In genomic region chrIV:8151721-8152120, ce11 we compare ENCODE assay signal across 4 worm cellular contexts.
A peak's percentile ranks its signal among the peaks of the same experiment; 100 is the strongest.
TF ChIP-seq lines count a peak whose summit lies in the region.

No protein-coding gene starts in this region.

TF ChIP-seq in whole organism, L1 larva, 84 proteins besides CTCF, POLR2A, EP300 and RAD21 (continued from another document):
- peak in 1 of 2 experiments; percentile 3 for TF ChIP-seq lsy-2 (tag; optimal IDR thresholded peaks at IDR 0.05; lab: Kevin White, UChicago)
- TF ChIP-seq unc-98 (GFP tag; IDR thresholded peaks at IDR 0.05; lab: Robert Waterston, UW), result no peak
- TF ChIP-seq egl-13 (tag; optimal IDR thresholded peaks at IDR 0.05; lab: Kevin White, UChicago), result no peak
- TF ChIP-seq lin-35 (GFP tag; optimal IDR thresholded peaks at IDR 0.05; lab: Kevin White, UChicago), result peak in 1 of 2 experiments; percentile 35
- no peak for TF ChIP-seq ceh-88 (GFP tag; IDR thresholded peaks at IDR 0.05; lab: Robert Waterston, UW)
- TF ChIP-seq dsc-1 (tag; optimal IDR thresholded peaks at IDR 0.05; lab: Kevin White, UChicago), result peak; percentile 18
- no peak for TF ChIP-seq lin-13 (GFP tag; optimal IDR thresholded peaks at IDR 0.05; lab: Kevin White, UChicago)
- no peak for TF ChIP-seq unc-86 (tag; optimal IDR thresholded peaks at IDR 0.05; lab: Kevin White, UChicago)
- TF ChIP-seq zag-1 (tag; optimal IDR thresholded peaks at IDR 0.05; lab: Kevin White, UChicago), result no peak
- peak; percentile 83 for TF ChIP-seq elt-2 (tag; optimal IDR thresholded peaks at IDR 0.05; lab: Kevin White, UChicago)
- no peak for TF ChIP-seq dpl-1 (GFP tag; optimal IDR thresholded peaks at IDR 0.05; lab: Kevin White, UChicago)
- no peak for TF ChIP-seq C34B4.2 (tag; optimal IDR thresholded peaks at IDR 0.05; lab: Kevin White, UChicago)
- TF ChIP-seq nhr-77 (tag; optimal IDR thresholded peaks at IDR 0.05; lab: Kevin White, UChicago), result no peak
- TF ChIP-seq nhr-71 (tag; optimal IDR thresholded peaks at IDR 0.05; lab: Kevin White, UChicago), result peak; percentile 32
- TF ChIP-seq pax-3 (tag; optimal IDR thresholded peaks at IDR 0.05; lab: Kevin White, UChicago), result no peak
- no peak for TF ChIP-seq nhr-84 (tag; optimal IDR thresholded peaks at IDR 0.05; lab: Kevin White, UChicago)
- TF ChIP-seq aha-1 (tag; optimal IDR thresholded peaks at IDR 0.05; lab: Kevin White, UChicago), result no peak
- TF ChIP-seq mep-1 (tag; optimal IDR thresholded peaks at IDR 0.05; lab: Kevin White, UChicago), result no peak
- TF ChIP-seq mab-9 (GFP tag; IDR thresholded peaks at IDR 0.05; lab: Robert Waterston, UW), result no peak
- TF ChIP-seq pag-3 (tag; optimal IDR thresholded peaks at IDR 0.05; lab: Kevin White, UChicago; ENCODE audit: borderline replicate concordance, insufficient read depth), result no peak
- no peak for TF ChIP-seq blmp-1 (tag; optimal IDR thresholded peaks at IDR 0.05; lab: Kevin White, UChicago)
- no peak for TF ChIP-seq ceh-8 (GFP tag; optimal IDR thresholded peaks at IDR 0.05; lab: Kevin White, UChicago)
- no peak for TF ChIP-seq fkh-10 (GFP tag; optimal IDR thresholded peaks at IDR 0.05; lab: Kevin White, UChicago)
- no peak for TF ChIP-seq lin-15B (tag; optimal IDR thresholded peaks at IDR 0.05; lab: Kevin White, UChicago)
- peak; percentile 24 for TF ChIP-seq nhr-20 (tag; optimal IDR thresholded peaks at IDR 0.05; lab: Kevin White, UChicago)
- no peak for TF ChIP-seq sox-4 (tag; optimal IDR thresholded peaks at IDR 0.05; lab: Kevin White, UChicago)
- no peak for TF ChIP-seq tbx-2 (tag; optimal IDR thresholded peaks at IDR 0.05; lab: Kevin White, UChicago)
- no peak for TF ChIP-seq ces-1 (GFP tag; optimal IDR thresholded peaks at IDR 0.05; lab: Kevin White, UChicago)

TF ChIP-seq in whole organism, L2 larva, 48 proteins besides CTCF, POLR2A, EP300 and RAD21 (continued from another document):
- TF ChIP-seq nhr-129 (tag; optimal IDR thresholded peaks at IDR 0.05; lab: Kevin White, UChicago) (no peak), nhr-6 (tag; optimal IDR thresholded peaks at IDR 0.05; lab: Kevin White, UChicago) (no peak), fos-1 (tag; optimal IDR thresholded peaks at IDR 0.05; lab: Kevin White, UChicago) (peak; percentile 75), lsy-2 (tag; optimal IDR thresholded peaks at IDR 0.05; lab: Kevin White, UChicago) (peak in 1 of 2 experiments; percentile 1), skn-1 (tag; optimal IDR thresholded peaks at IDR 0.05; lab: Kevin White, UChicago) (peak; percentile 11), sma-3 (GFP tag; optimal IDR thresholded peaks at IDR 0.05; lab: Kevin White, UChicago) (no peak), snpc-4 (tag; optimal IDR thresholded peaks at IDR 0.05; lab: Kevin White, UChicago) (no peak), mab-5 (tag; optimal IDR thresholded peaks at IDR 0.05; lab: Kevin White, UChicago) (no peak), ceh-16 (tag; optimal IDR thresholded peaks at IDR 0.05; lab: Kevin White, UChicago) (no peak)

TF ChIP-seq in whole organism, L3 larva, 47 proteins besides CTCF, POLR2A, EP300 and RAD21 (continued from another document):
- no peak for TF ChIP-seq fos-1 (tag; optimal IDR thresholded peaks at IDR 0.05; lab: Kevin White, UChicago)
- TF ChIP-seq skn-1 (tag; optimal IDR thresholded peaks at IDR 0.05; lab: Kevin White, UChicago), result no peak
- TF ChIP-seq egl-27 (tag; optimal IDR thresholded peaks at IDR 0.05; lab: Kevin White, UChicago), result no peak
- TF ChIP-seq nhr-11 (tag; optimal IDR thresholded peaks at IDR 0.05; lab: Kevin White, UChicago), result no peak
- no peak for TF ChIP-seq egl-5 (tag; optimal IDR thresholded peaks at IDR 0.05; lab: Kevin White, UChicago)

TF ChIP-seq in whole organism, L4 larva, 104 proteins besides CTCF, POLR2A, EP300 and RAD21 (continued from another document):
- TF ChIP-seq nhr-10 (tag; optimal IDR thresholded peaks at IDR 0.05; lab: Kevin White, UChicago), result no peak
- TF ChIP-seq ces-1 (GFP tag; optimal IDR thresholded peaks at IDR 0.05; lab: Kevin White, UChicago), result no peak
- TF ChIP-seq nhr-102 (tag; optimal IDR thresholded peaks at IDR 0.05; lab: Kevin White, UChicago), result peak; percentile 48
- TF ChIP-seq duxl-1 (tag; optimal IDR thresholded peaks at IDR 0.05; lab: Kevin White, UChicago; ENCODE audit: poor library complexity), result no peak
- TF ChIP-seq nhr-42 (GFP tag; IDR thresholded peaks at IDR 0.05; lab: Robert Waterston, UW), result no peak
- TF ChIP-seq dve-1 (tag; optimal IDR thresholded peaks at IDR 0.05; lab: Kevin White, UChicago; ENCODE audit: insufficient read depth), result peak; percentile 94
- peak; percentile 99 for TF ChIP-seq php-3 (GFP tag; IDR thresholded peaks at IDR 0.05; lab: Robert Waterston, UW)
- TF ChIP-seq daf-8 (GFP tag; IDR thresholded peaks at IDR 0.05; lab: Robert Waterston, UW), result no peak
- no peak for TF ChIP-seq nhr-41 (GFP tag; IDR thresholded peaks at IDR 0.05; lab: Robert Waterston, UW)
- TF ChIP-seq lsy-2 (tag; optimal IDR thresholded peaks at IDR 0.05; lab: Kevin White, UChicago), result peak in 1 of 2 experiments; percentile 33
- TF ChIP-seq daf-16 (GFP tag; optimal IDR thresholded peaks at IDR 0.05; lab: Kevin White, UChicago), result peak in 1 of 2 experiments; percentile 41
- TF ChIP-seq daf-16 (tag; optimal IDR thresholded peaks at IDR 0.05; lab: Kevin White, UChicago), result peak; percentile 93
- TF ChIP-seq lin-39 (tag; optimal IDR thresholded peaks at IDR 0.05; lab: Kevin White, UChicago), result no peak
- TF ChIP-seq T26A8.4 (GFP tag; IDR thresholded peaks at IDR 0.05; lab: Robert Waterston, UW), result no peak
- peak; percentile 80 for TF ChIP-seq tra-1 (GFP tag; IDR thresholded peaks at IDR 0.05; lab: Robert Waterston, UW)
- TF ChIP-seq set-16 (GFP tag; IDR thresholded peaks at IDR 0.05; lab: Robert Waterston, UW), result no peak
- TF ChIP-seq hlh-11 (tag; optimal IDR thresholded peaks at IDR 0.05; lab: Kevin White, UChicago), result peak; percentile 82
- no peak for TF ChIP-seq hif-1 (tag; optimal IDR thresholded peaks at IDR 0.05; lab: Kevin White, UChicago)
- peak; percentile 53 for TF ChIP-seq hlh-30 (tag; optimal IDR thresholded peaks at IDR 0.05; lab: Kevin White, UChicago; ENCODE audit: insufficient read depth)
- TF ChIP-seq lin-29 (GFP tag; IDR thresholded peaks at IDR 0.05; lab: Robert Waterston, UW), result no peak
- TF ChIP-seq skn-1 (tag; optimal IDR thresholded peaks at IDR 0.05; lab: Kevin White, UChicago), result no peak
- peak; percentile 88 for TF ChIP-seq ceh-20 (GFP tag; IDR thresholded peaks at IDR 0.05; lab: Robert Waterston, UW)
- no peak for TF ChIP-seq lin-13 (GFP tag; optimal IDR thresholded peaks at IDR 0.05; lab: Kevin White, UChicago)
- no peak for TF ChIP-seq madf-9 (GFP tag; conservative IDR thresholded peaks at IDR 0.05; lab: Robert Waterston, UW)
- peak; percentile 72 for TF ChIP-seq pqm-1 (tag; optimal IDR thresholded peaks at IDR 0.05; lab: Kevin White, UChicago)
- TF ChIP-seq lin-1 (GFP tag; IDR thresholded peaks at IDR 0.05; lab: Robert Waterston, UW), result peak; percentile 65; the same call in 1 of the 2 replicates
- TF ChIP-seq saeg-2 (GFP tag; IDR thresholded peaks at IDR 0.05; lab: Robert Waterston, UW), result no peak
- TF ChIP-seq ctbp-1 (GFP tag; IDR thresholded peaks at IDR 0.05; lab: Robert Waterston, UW), result no peak
- TF ChIP-seq dpl-1 (GFP tag; optimal IDR thresholded peaks at IDR 0.05; lab: Kevin White, UChicago), result no peak
- no peak for TF ChIP-seq cey-2 (tag; optimal IDR thresholded peaks at IDR 0.05; lab: Kevin White, UChicago; ENCODE audit: borderline replicate concordance, insufficient read depth)
- TF ChIP-seq D1046.2 (GFP tag; IDR thresholded peaks at IDR 0.05; lab: Robert Waterston, UW), result no peak
- peak; percentile 52 for TF ChIP-seq nhr-77 (tag; optimal IDR thresholded peaks at IDR 0.05; lab: Kevin White, UChicago)
- TF ChIP-seq lir-3 (tag; optimal IDR thresholded peaks at IDR 0.05; lab: Kevin White, UChicago), result no peak
